Worm (Caenorhabditis elegans): ENCODE measurements around the gene Y111B2A.12.

Gene Y111B2A.12

ce11 chrIII:12616990-12617393 is 7.9 kb downstream of the Y111B2A.12 start (continued):
- TF ChIP-seq skn-1 (tag; optimal IDR thresholded peaks at IDR 0.05), result peak; percentile 44
- TF ChIP-seq zag-1 (tag; optimal IDR thresholded peaks at IDR 0.05), result no peak

- no peak for TF ChIP-seq nhr-129 (tag; optimal IDR thresholded peaks at IDR 0.05)
- TF ChIP-seq R02D3.7 (tag; optimal IDR thresholded peaks at IDR 0.05), result no peak
- TF ChIP-seq crh-2 (tag; optimal IDR thresholded peaks at IDR 0.05), result no peak
- TF ChIP-seq F13H6.1 (tag; optimal IDR thresholded peaks at IDR 0.05), result no peak
Measured at ce11 chrIII:12624466-12624865, 15.4 kb downstream of the Y111B2A.12 start, which contains the start of gene gtf-2A2. Gene gtf-2A2 (plus strand): TSS chrIII:12624766.

- TF ChIP-seq Y55F3AM.14 (GFP tag; optimal IDR thresholded peaks at IDR 0.05) (no peak), gmeb-1 (tag; optimal IDR thresholded peaks at IDR 0.05) (peak; percentile 94), nhr-23 (tag; optimal IDR thresholded peaks at IDR 0.05) (no peak), sma-3 (GFP tag; optimal IDR thresholded peaks at IDR 0.05) (peak; percentile 50), lsy-2 (tag; optimal IDR thresholded peaks at IDR 0.05) (peak; percentile 53 to 82), crh-2 (tag; optimal IDR thresholded peaks at IDR 0.05) (peak; percentile 24), lin-11 (tag; optimal IDR thresholded peaks at IDR 0.05) (no peak), R02D3.7 (tag; optimal IDR thresholded peaks at IDR 0.05) (no peak), ZK546.5 (tag; optimal IDR thresholded peaks at IDR 0.05) (no peak), elt-3 (tag; optimal IDR thresholded peaks at IDR 0.05) (no peak), ama-1 (optimal IDR thresholded peaks at IDR 0.05) (no peak), ztf-1 (GFP tag; conservative IDR thresholded peaks at IDR 0.05) (no peak), nhr-10 (tag; optimal IDR thresholded peaks at IDR 0.05) (no peak), snpc-4 (tag; optimal IDR thresholded peaks at IDR 0.05) (peak; percentile 4), alr-1 (tag; optimal IDR thresholded peaks at IDR 0.05) (no peak), sma-9 (GFP tag; optimal IDR thresholded peaks at IDR 0.05) (no peak), sma-9 (tag; optimal IDR thresholded peaks at IDR 0.05) (no peak), nhr-12 (tag; optimal IDR thresholded peaks at IDR 0.05) (no peak), elt-1 (tag; optimal IDR thresholded peaks at IDR 0.05) (no peak), ztf-4 (tag; optimal IDR thresholded peaks at IDR 0.05) (no peak), ceh-16 (tag; optimal IDR thresholded peaks at IDR 0.05) (no peak), zag-1 (tag; optimal IDR thresholded peaks at IDR 0.05) (no peak), mab-5 (tag; optimal IDR thresholded peaks at IDR 0.05) (peak; percentile 26), blmp-1 (tag; optimal IDR thresholded peaks at IDR 0.05; ENCODE audit: insufficient read depth) (no peak), aly-2 (tag; optimal IDR thresholded peaks at IDR 0.05) (no peak), nhr-21 (tag; optimal IDR thresholded peaks at IDR 0.05) (peak; percentile 5), unc-55 (GFP tag; optimal IDR thresholded peaks at IDR 0.05) (peak; percentile 79), nhr-77 (tag; optimal IDR thresholded peaks at IDR 0.05) (no peak), ztf-11 (tag; optimal IDR thresholded peaks at IDR 0.05) (no peak), unc-62 (GFP tag; optimal IDR thresholded peaks at IDR 0.05) (no peak), nhr-11 (tag; optimal IDR thresholded peaks at IDR 0.05) (no peak), peb-1 (tag; optimal IDR thresholded peaks at IDR 0.05) (no peak), nhr-129 (tag; optimal IDR thresholded peaks at IDR 0.05) (peak; percentile 52), unc-39 (tag; optimal IDR thresholded peaks at IDR 0.05) (no peak), egl-27 (tag; optimal IDR thresholded peaks at IDR 0.05) (no peak), dmd-4 (tag; optimal IDR thresholded peaks at IDR 0.05) (no peak), F13H6.1 (tag; optimal IDR thresholded peaks at IDR 0.05) (peak; percentile 38), nhr-237 (tag; optimal IDR thresholded peaks at IDR 0.05) (no peak), lin-39 (tag; optimal IDR thresholded peaks at IDR 0.05) (no peak), mdl-1 (tag; optimal IDR thresholded peaks at IDR 0.05) (no peak), lin-13 (GFP tag; optimal IDR thresholded peaks at IDR 0.05) (peak; percentile 61), nhr-6 (tag; optimal IDR thresholded peaks at IDR 0.05) (no peak), ceh-82 (tag; optimal IDR thresholded peaks at IDR 0.05) (no peak), sem-4 (tag; optimal IDR thresholded peaks at IDR 0.05) (peak; percentile 54), C34F6.9 (tag; optimal IDR thresholded peaks at IDR 0.05) (peak; percentile 56), nhr-25 (tag; optimal IDR thresholded peaks at IDR 0.05) (peak; percentile 47), fos-1 (tag; optimal IDR thresholded peaks at IDR 0.05) (no peak), skn-1 (tag; optimal IDR thresholded peaks at IDR 0.05) (no peak), mbf-1 (tag; optimal IDR thresholded peaks at IDR 0.05) (no peak)
Measured at ce11 chrIII:12625875-12626649, 17.0 kb downstream of the Y111B2A.12 start, which contains the start of gene pqn-80. Gene pqn-80 (plus strand): TSS chrIII:12626568.

Data from whole organism, L2 larva.